Fruit fly (Drosophila melanogaster): ENCODE measurements around the gene CG3823.

Gene CG3823

DNA sequence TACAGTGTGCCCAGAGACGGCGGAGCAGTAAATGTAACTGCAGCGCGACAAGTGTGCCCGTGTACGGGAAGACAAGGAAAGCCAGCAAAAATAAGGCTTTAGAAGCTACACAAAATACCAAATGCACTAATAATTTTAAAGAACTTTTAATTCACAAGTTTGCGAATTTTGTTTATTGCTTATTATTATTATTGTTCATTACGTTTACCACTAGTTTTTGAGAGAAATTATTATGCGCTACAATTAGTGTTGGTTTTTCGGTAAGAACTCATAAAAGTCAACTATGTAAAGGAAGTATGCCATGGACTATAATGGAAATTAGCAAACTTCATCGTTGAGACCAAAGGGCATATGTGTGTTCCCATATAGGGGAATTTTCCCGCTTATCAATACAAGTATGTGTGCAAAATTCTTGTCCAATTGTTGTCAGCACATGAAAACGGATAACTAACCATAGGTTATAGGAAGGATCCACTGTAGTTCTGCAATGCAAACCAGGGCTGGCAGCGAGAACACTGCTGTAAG is 36.5 kb upstream of the CG3823 start, which contains the start of gene schlank (continued):
- TF ChIP-seq Dip3 (GFP tag; optimal IDR thresholded peaks at IDR 0.05) (peak; percentile 89), CG4707 (GFP tag; optimal IDR thresholded peaks at IDR 0.05) (no peak), Usf (GFP tag; optimal IDR thresholded peaks at IDR 0.05) (no peak), CG12744 (GFP tag; optimal IDR thresholded peaks at IDR 0.05) (no peak), CG4360 (GFP tag; IDR thresholded peaks at IDR 0.05) (no peak), CG11085 (GFP tag; IDR thresholded peaks at IDR 0.05) (peak; percentile 22; the same call in 1 of the 2 replicates), YL-1 (GFP tag; optimal IDR thresholded peaks at IDR 0.05) (no peak), CG30431 (GFP tag; optimal IDR thresholded peaks at IDR 0.05) (peak; percentile 9), pum (GFP tag; optimal IDR thresholded peaks at IDR 0.05) (peak; percentile 51), trem (tag; optimal IDR thresholded peaks at IDR 0.05) (peak; percentile 10), CG10321 (GFP tag; IDR thresholded peaks at IDR 0.05) (no peak), amos (GFP tag; IDR thresholded peaks at IDR 0.05; ENCODE audit: partially characterized antibody) (peak; percentile 11; the same call in 1 of the 2 replicates), CG17802 (tag; optimal IDR thresholded peaks at IDR 0.05) (no peak), CG17829 (tag; optimal IDR thresholded peaks at IDR 0.05) (peak; percentile 28), Drgx (GFP tag; IDR thresholded peaks at IDR 0.05) (0 out of 2 replicates have a peak, but pooled peaks have one; percentile 29), CG33557 (GFP tag; optimal IDR thresholded peaks at IDR 0.05) (no peak), CG8089 (GFP tag; optimal IDR thresholded peaks at IDR 0.05) (peak; percentile 47), CG17912 (GFP tag; optimal IDR thresholded peaks at IDR 0.05) (no peak), chm (GFP tag; IDR thresholded peaks at IDR 0.05) (no peak; the same call in 1 of the 2 replicates), CG33213 (GFP tag; optimal IDR thresholded peaks at IDR 0.05) (peak; percentile 37), Ets65A (GFP tag) (peak; percentile 97), sd (tag; optimal IDR thresholded peaks at IDR 0.05) (peak; percentile 59), CG11695 (GFP tag; IDR thresholded peaks at IDR 0.05) (peak; percentile 51; the same call in 1 of the 3 replicates), stc (GFP tag; IDR thresholded peaks at IDR 0.05) (0 out of 2 replicates have a peak, but pooled peaks have one; percentile 49), CG1832 (GFP tag; optimal IDR thresholded peaks at IDR 0.05) (no peak), Vsx1 (GFP tag; optimal IDR thresholded peaks at IDR 0.05) (no peak), BEAF-32 (GFP tag; optimal IDR thresholded peaks at IDR 0.05) (peak; percentile 33), Hmx (GFP tag; optimal IDR thresholded peaks at IDR 0.05) (no peak), CG30020 (tag; optimal IDR thresholded peaks at IDR 0.05) (peak; percentile 38), row (GFP tag; IDR thresholded peaks at IDR 0.05) (peak; percentile 91), gce (GFP tag; IDR thresholded peaks at IDR 0.05) (no peak), CG17359 (tag; optimal IDR thresholded peaks at IDR 0.05) (peak; percentile 53), Rfx (GFP tag; IDR thresholded peaks at IDR 0.05) (peak; percentile 67), CG43689 (GFP tag; IDR thresholded peaks at IDR 0.05) (no peak), HLH4C (GFP tag; IDR thresholded peaks at IDR 0.05; ENCODE audit: partially characterized antibody) (no peak), CG7786 (GFP tag; optimal IDR thresholded peaks at IDR 0.05) (peak; percentile 64), dati (GFP tag; IDR thresholded peaks at IDR 0.05) (no peak), Oli (tag; optimal IDR thresholded peaks at IDR 0.05) (peak; percentile 52), hth (optimal IDR thresholded peaks at IDR 0.05) (no peak), mam (GFP tag; optimal IDR thresholded peaks at IDR 0.05) (peak; percentile 73), CG1024 (GFP tag; IDR thresholded peaks at IDR 0.05) (peak; percentile 43; the same call in 1 of the 2 replicates), Adf1 (GFP tag; IDR thresholded peaks at IDR 0.05) (no peak), CG4424 (GFP tag; optimal IDR thresholded peaks at IDR 0.05) (peak; percentile 30), pho (GFP tag; optimal IDR thresholded peaks at IDR 0.05) (peak; percentile 56), TFAM (GFP tag; optimal IDR thresholded peaks at IDR 0.05) (no peak), tup (GFP tag; optimal IDR thresholded peaks at IDR 0.05) (no peak), CG7745 (tag; optimal IDR thresholded peaks at IDR 0.05) (no peak), CG2889 (GFP tag; IDR thresholded peaks at IDR 0.05) (0 out of 3 replicates have a peak, but pooled peaks have one; percentile 13), fd102C (GFP tag; optimal IDR thresholded peaks at IDR 0.05) (no peak), H2.0 (GFP tag; IDR thresholded peaks at IDR 0.05) (peak; percentile 63), CG7372 (GFP tag; IDR thresholded peaks at IDR 0.05) (no peak; the same call in 1 of the 2 replicates)

Data from whole organism, embryonic.